Fruit fly (Drosophila melanogaster) whole organism, embryonic: ENCODE results near the gene CG43880.

Experiments
- Abd-B ChIP-seq: fragments of 200-800 bp; sonication (Bioruptor generic); optimal IDR thresholded peaks from 2 replicates; lab custom pipeline; 2018; ENCODE audit warnings: missing biosample characterization, mild to moderate bottlenecking, missing genetic modification characterization, moderate library complexity
- Bgb ChIP-seq: fragments of 200-800 bp; sonication (Bioruptor generic); IDR thresholded peaks from 2 replicates; pipeline ENCODE4 v1.3.6; 2022; ENCODE audit warnings: missing biosample characterization, missing genetic modification characterization; ENCODE audit not compliant: partially characterized antibody
- CG11456 ChIP-seq: fragments of 200-800 bp; sonication (Bioruptor generic); IDR thresholded peaks from 3 replicates; pipeline ENCODE4 v1.3.6; 2022; ENCODE audit warnings: missing biosample characterization, missing genetic modification characterization
- CG12299 ChIP-seq: fragments of 200-800 bp; sonication (Bioruptor generic); optimal IDR thresholded peaks from 2 replicates; lab custom pipeline; 2018; ENCODE audit warnings: missing biosample characterization, mild to moderate bottlenecking, missing genetic modification characterization
- CG14014 ChIP-seq: fragments of 200-800 bp; sonication (Bioruptor generic); IDR thresholded peaks from 2 replicates; pipeline ENCODE4 v1.3.6; 2022; ENCODE audit warnings: missing biosample characterization, missing genetic modification characterization
- CG15011 ChIP-seq: fragments of 200-800 bp; sonication (Bioruptor generic); optimal IDR thresholded peaks from 3 replicates; lab custom pipeline; 2018; ENCODE audit warnings: missing biosample characterization, mild to moderate bottlenecking, missing genetic modification characterization
- CG15514 ChIP-seq: fragments of 200-800 bp; sonication (Bioruptor generic); optimal IDR thresholded peaks from 3 replicates; lab custom pipeline; 2017; ENCODE audit warnings: missing biosample characterization, missing genetic modification characterization, mild to moderate bottlenecking, moderate library complexity, missing genetic modification reagents
- CG1603 ChIP-seq: fragments of 200-800 bp; sonication (Bioruptor generic); optimal IDR thresholded peaks from 2 replicates; lab custom pipeline; 2019; ENCODE audit warnings: missing biosample characterization, mild to moderate bottlenecking, missing genetic modification characterization, moderate library complexity
- CG16815 ChIP-seq: fragments of 200-800 bp; sonication (Bioruptor generic); optimal IDR thresholded peaks from 3 replicates; lab custom pipeline; 2017; ENCODE audit warnings: missing biosample characterization, mild to moderate bottlenecking, missing genetic modification characterization
- CG16863 ChIP-seq: fragments of 200-800 bp; sonication (Bioruptor generic); optimal IDR thresholded peaks from 3 replicates; lab custom pipeline; 2016; ENCODE audit warnings: missing biosample characterization, missing genetic modification characterization
- CG17802 ChIP-seq: fragments of 200-800 bp; sonication (Bioruptor generic); optimal IDR thresholded peaks from 2 replicates; lab custom pipeline; 2018; ENCODE audit warnings: missing biosample characterization, mild to moderate bottlenecking, missing genetic modification characterization, moderate library complexity
- CG17829 ChIP-seq: fragments of 200-800 bp; optimal IDR thresholded peaks from 2 replicates; lab custom pipeline; 2019; ENCODE audit warnings: missing biosample characterization, mild to moderate bottlenecking, missing genetic modification characterization, moderate library complexity
- CG34376 ChIP-seq: fragments of 200-800 bp; sonication (Bioruptor generic); optimal IDR thresholded peaks from 2 replicates; lab custom pipeline; 2018; ENCODE audit warnings: missing biosample characterization, mild to moderate bottlenecking, missing genetic modification characterization
- CG4424 ChIP-seq: fragments of 200-800 bp; sonication (Bioruptor generic); optimal IDR thresholded peaks from 3 replicates; lab custom pipeline; 2016; ENCODE audit warnings: missing biosample characterization, missing genetic modification characterization
- CG4820 ChIP-seq: fragments of 200-800 bp; sonication (Bioruptor generic); optimal IDR thresholded peaks from 3 replicates; lab custom pipeline; 2016; ENCODE audit warnings: missing biosample characterization, missing genetic modification characterization
- CG7372 ChIP-seq: fragments of 200-800 bp; sonication (Bioruptor generic); IDR thresholded peaks from 2 replicates; pipeline ENCODE4 v1.3.6; 2022; ENCODE audit warnings: missing biosample characterization, missing genetic modification characterization
- CG7928 ChIP-seq: fragments of 200-800 bp; sonication (Bioruptor generic); optimal IDR thresholded peaks from 2 replicates; lab custom pipeline; 2017; ENCODE audit warnings: missing biosample characterization, mild to moderate bottlenecking, missing genetic modification characterization
- CG8281 ChIP-seq: fragments of 200-800 bp; sonication (Bioruptor generic); optimal IDR thresholded peaks from 2 replicates; lab custom pipeline; 2018; ENCODE audit warnings: missing biosample characterization, mild to moderate bottlenecking, missing genetic modification characterization, moderate library complexity
- CG8388 ChIP-seq: fragments of 200-800 bp; sonication (Bioruptor generic); optimal IDR thresholded peaks from 2 replicates; lab custom pipeline; 2019; ENCODE audit warnings: missing biosample characterization, mild to moderate bottlenecking, missing genetic modification characterization, moderate library complexity
- CG8924 ChIP-seq: fragments of 200-800 bp; optimal IDR thresholded peaks from 3 replicates; lab custom pipeline; 2019; ENCODE audit warnings: missing biosample characterization, mild to moderate bottlenecking, missing genetic modification characterization, moderate library complexity
- CkIIα-i1 ChIP-seq: fragments of 200-800 bp; sonication (Bioruptor generic); IDR thresholded peaks from 2 replicates; pipeline ENCODE4 v1.3.6; 2022; ENCODE audit warnings: missing biosample characterization, missing genetic modification characterization
- H15 ChIP-seq: fragments of 200-800 bp; sonication (Bioruptor generic); IDR thresholded peaks from 3 replicates; pipeline ENCODE4 v1.3.6; 2022; ENCODE audit warnings: missing biosample characterization, missing genetic modification characterization
- HLH4C ChIP-seq: fragments of 200-800 bp; sonication (Bioruptor generic); IDR thresholded peaks from 3 replicates; pipeline ENCODE4 v1.3.6; 2022; ENCODE audit warnings: missing biosample characterization, missing genetic modification characterization; ENCODE audit not compliant: partially characterized antibody
- HLHmδ ChIP-seq: fragments of 200-800 bp; sonication (Bioruptor generic); optimal IDR thresholded peaks from 2 replicates; lab custom pipeline; 2018; ENCODE audit warnings: missing biosample characterization, mild to moderate bottlenecking, missing genetic modification characterization, moderate library complexity
- Myb ChIP-seq: fragments of 200-800 bp; sonication (Bioruptor generic); optimal IDR thresholded peaks from 2 replicates; lab custom pipeline; 2016; ENCODE audit warnings: missing biosample characterization, missing genetic modification characterization
- Poxn ChIP-seq: fragments of 200-800 bp; sonication (Bioruptor generic); IDR thresholded peaks from 2 replicates; pipeline ENCODE4 v1.3.6; 2022; ENCODE audit warnings: missing biosample characterization, missing genetic modification characterization
- Ravus ChIP-seq: fragments of 200-800 bp; sonication (Bioruptor generic); IDR thresholded peaks from 2 replicates; pipeline ENCODE4 v1.3.6; 2022; ENCODE audit warnings: missing biosample characterization, missing genetic modification characterization
- Rx ChIP-seq: fragments of 200-800 bp; sonication (Bioruptor generic); IDR thresholded peaks from 2 replicates; pipeline ENCODE4 v1.3.6; 2022; ENCODE audit warnings: missing biosample characterization, missing genetic modification characterization
- Six4 ChIP-seq: fragments of 200-800 bp; sonication (Bioruptor generic); optimal IDR thresholded peaks from 2 replicates; lab custom pipeline; 2016; ENCODE audit warnings: missing biosample characterization, missing genetic modification characterization
- Ssrp ChIP-seq: fragments of 200-800 bp; sonication (Bioruptor generic); optimal IDR thresholded peaks from 2 replicates; lab custom pipeline; 2018; ENCODE audit warnings: missing biosample characterization, mild to moderate bottlenecking, missing genetic modification characterization, moderate library complexity
- Stat92E ChIP-seq, 3 experiments: fragments of >200 bp in 2 of 3; fragments of 200-800 bp in 1 of 3; sonication (Bioruptor generic) in 1 of 3; optimal IDR thresholded peaks; 2 replicates each; lab custom pipeline; 2017 to 2019; ENCODE audit warnings: missing biosample characterization in 3 of 3, missing genetic modification characterization in 3 of 3, mild to moderate bottlenecking in 1 of 3, moderate library complexity in 1 of 3
- Taf1 ChIP-seq: fragments of 200-800 bp; sonication (Bioruptor generic); IDR thresholded peaks from 2 replicates; pipeline ENCODE4 v1.3.6; 2022; ENCODE audit warnings: missing biosample characterization, missing genetic modification characterization
- YL-1 ChIP-seq: fragments of 200-800 bp; sonication (Bioruptor generic); optimal IDR thresholded peaks from 3 replicates; lab custom pipeline; 2017; ENCODE audit warnings: missing biosample characterization, mild to moderate bottlenecking, missing genetic modification characterization
- danr ChIP-seq: fragments of 200-800 bp; sonication (Bioruptor generic); IDR thresholded peaks from 2 replicates; pipeline ENCODE4 v1.3.6; 2022; ENCODE audit warnings: missing biosample characterization, missing genetic modification characterization
- ems ChIP-seq: fragments of 200-800 bp; sonication (Bioruptor generic); optimal IDR thresholded peaks from 3 replicates; lab custom pipeline; 2016; ENCODE audit warnings: missing biosample characterization, missing genetic modification characterization
- esg ChIP-seq: fragments of 200-800 bp; sonication (Bioruptor generic); conservative IDR thresholded peaks from 2 replicates; pipeline ENCODE4 v1.3.6; 2022; ENCODE audit warnings: missing biosample characterization, missing genetic modification characterization
- fd102C ChIP-seq: fragments of 200-800 bp; sonication (Bioruptor generic); optimal IDR thresholded peaks from 2 replicates; lab custom pipeline; 2018; ENCODE audit warnings: missing biosample characterization, mild to moderate bottlenecking, missing genetic modification characterization, moderate library complexity
- gem ChIP-seq: fragments of 200-800 bp; sonication (Bioruptor generic); optimal IDR thresholded peaks from 2 replicates; lab custom pipeline; 2019; ENCODE audit warnings: missing biosample characterization, mild to moderate bottlenecking, missing genetic modification characterization, moderate library complexity
- her ChIP-seq: fragments of 200-800 bp; sonication (Bioruptor generic); optimal IDR thresholded peaks from 2 replicates; lab custom pipeline; 2016; ENCODE audit warnings: missing biosample characterization, missing genetic modification characterization
- knrl ChIP-seq: fragments of 200-800 bp; sonication (Bioruptor generic); IDR thresholded peaks from 3 replicates; pipeline ENCODE4 v1.3.6; 2022; ENCODE audit warnings: missing biosample characterization, missing genetic modification characterization; ENCODE audit not compliant: partially characterized antibody
- maf-S ChIP-seq: fragments of 200-800 bp; sonication (Bioruptor generic); optimal IDR thresholded peaks from 2 replicates; lab custom pipeline; 2016; ENCODE audit warnings: missing biosample characterization, missing genetic modification characterization
- pros ChIP-seq: fragments of 200-800 bp; sonication (Bioruptor generic); optimal IDR thresholded peaks from 3 replicates; lab custom pipeline; 2019; ENCODE audit warnings: missing biosample characterization, mild to moderate bottlenecking, missing genetic modification characterization, moderate library complexity
- schlank ChIP-seq: fragments of 200-800 bp; sonication (Bioruptor generic); optimal IDR thresholded peaks from 2 replicates; lab custom pipeline; 2018; ENCODE audit warnings: missing biosample characterization, mild to moderate bottlenecking, missing genetic modification characterization
- sqz ChIP-seq: fragments of 200-800 bp; sonication (Bioruptor generic); optimal IDR thresholded peaks from 3 replicates; lab custom pipeline; 2018; ENCODE audit warnings: missing biosample characterization, mild to moderate bottlenecking, missing genetic modification characterization
- tup ChIP-seq: fragments of 200-800 bp; sonication (Bioruptor generic); optimal IDR thresholded peaks from 2 replicates; lab custom pipeline; 2016; ENCODE audit warnings: missing biosample characterization, mild to moderate bottlenecking, missing genetic modification characterization, moderate library complexity
- vnd ChIP-seq: fragments of 200-800 bp; sonication (Bioruptor generic); IDR thresholded peaks from 3 replicates; pipeline ENCODE4 v1.3.6; 2022; ENCODE audit warnings: missing biosample characterization, missing genetic modification characterization; ENCODE audit not compliant: partially characterized antibody
- z ChIP-seq: fragments of 200-800 bp; sonication (Bioruptor generic); IDR thresholded peaks from 3 replicates; pipeline ENCODE4 v1.3.6; 2022; ENCODE audit warnings: missing biosample characterization, missing genetic modification characterization
- zen ChIP-seq: fragments of 200-800 bp; sonication (Bioruptor generic); optimal IDR thresholded peaks from 3 replicates; lab custom pipeline; 2018; ENCODE audit warnings: missing biosample characterization, mild to moderate bottlenecking, missing genetic modification characterization, moderate library complexity
- zf30C ChIP-seq: fragments of 200-800 bp; sonication (Bioruptor generic); optimal IDR thresholded peaks from 3 replicates; lab custom pipeline; 2018; ENCODE audit warnings: missing biosample characterization, mild to moderate bottlenecking, missing genetic modification characterization

The CG43880 gene

DNA sequence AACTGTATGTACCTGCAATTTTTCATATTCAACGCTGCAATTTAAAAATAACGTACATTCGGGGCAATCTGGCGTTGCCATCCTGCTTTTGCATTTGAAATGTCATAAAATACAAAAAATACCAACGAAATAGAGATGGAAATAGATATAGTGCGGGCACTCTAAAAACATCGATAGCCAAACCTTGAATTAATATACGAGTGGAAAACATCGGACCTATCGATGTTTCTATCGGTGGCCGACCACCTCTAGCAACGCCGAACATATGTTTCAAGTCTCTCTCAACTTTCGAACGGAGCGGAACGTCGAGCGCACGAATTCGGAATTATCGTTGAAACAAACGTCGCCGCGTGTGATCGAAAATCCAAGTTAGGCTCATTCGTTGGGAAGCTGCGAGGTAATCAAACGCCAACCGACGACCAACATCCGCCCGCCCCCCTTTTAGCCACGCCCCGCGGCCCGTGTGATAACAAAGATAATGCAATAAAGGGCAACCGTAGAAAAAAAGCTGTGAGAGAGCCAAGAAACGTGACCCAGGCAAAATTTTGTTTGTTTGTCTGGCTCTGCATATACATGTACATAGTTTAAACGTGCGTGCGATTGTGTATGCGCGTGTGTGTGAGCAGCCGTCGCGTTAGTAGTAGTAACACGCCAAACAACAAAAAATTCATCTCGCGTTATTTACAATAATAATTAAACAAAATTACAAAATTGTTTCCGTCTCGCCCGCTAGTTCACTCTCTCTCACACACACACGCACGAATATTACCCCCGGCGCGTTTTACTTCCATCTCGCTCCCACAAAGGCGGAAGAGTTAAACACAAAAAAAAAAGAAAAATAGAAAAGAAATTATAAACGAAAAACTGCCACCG lies 32.9 kb upstream of the CG43880 start, which contains the start of gene nmo (continued):
- no peak for TF ChIP-seq HLH4C (GFP tag; lab: Robert Waterston, UW)
- TF ChIP-seq fd102C (GFP tag; lab: Kevin White, UChicago) = no peak
- TF ChIP-seq CG1603 = peak; percentile 50
- no peak for TF ChIP-seq CG4424 (GFP tag; lab: Kevin White, UChicago)
- TF ChIP-seq zen = peak; percentile 43
- no peak for TF ChIP-seq her (GFP tag; lab: Kevin White, UChicago)
- no peak for TF ChIP-seq YL-1 (GFP tag; lab: Kevin White, UChicago)
- TF ChIP-seq CG15514 (GFP tag; lab: Kevin White, UChicago) = peak; percentile 82
- TF ChIP-seq CG16815 (GFP tag; lab: Kevin White, UChicago) = no peak
- no peak for TF ChIP-seq Ssrp (tag; lab: Kevin White, UChicago)
- TF ChIP-seq gem (tag; lab: Kevin White, UChicago) = no peak
- TF ChIP-seq CG8281 (tag; lab: Kevin White, UChicago) = no peak
- no peak for TF ChIP-seq H15 (GFP tag; lab: Robert Waterston, UW)
- no peak for TF ChIP-seq Taf1 (GFP tag; lab: Robert Waterston, UW)
- no peak for TF ChIP-seq zf30C (GFP tag; lab: Kevin White, UChicago)
- no peak for TF ChIP-seq ems
- TF ChIP-seq CG7928 (GFP tag; lab: Kevin White, UChicago) = no peak
- peak; percentile 47 for TF ChIP-seq pros
- no peak for TF ChIP-seq CG4820
- TF ChIP-seq esg (GFP tag; lab: Robert Waterston, UW) = no peak
- TF ChIP-seq Poxn (GFP tag; lab: Robert Waterston, UW) = no peak
- no peak for TF ChIP-seq vnd (GFP tag; lab: Robert Waterston, UW)
- TF ChIP-seq sqz (GFP tag; lab: Kevin White, UChicago) = peak; percentile 78
- TF ChIP-seq CG17802 (tag; lab: Kevin White, UChicago) = no peak
- no peak for TF ChIP-seq CG15011 (GFP tag; lab: Kevin White, UChicago)
- TF ChIP-seq Stat92E (GFP tag; optimal IDR thresholded peaks at IDR 0.05; lab: Kevin White, UChicago) = peak in 1 of 3 experiments; percentile 82
- TF ChIP-seq CG16863 (GFP tag; lab: Kevin White, UChicago) = no peak
- TF ChIP-seq Six4 (GFP tag; lab: Kevin White, UChicago) = no peak
- peak; percentile 43 for TF ChIP-seq CG17829 (tag; lab: Kevin White, UChicago)
- no peak for TF ChIP-seq Bgb (GFP tag; lab: Robert Waterston, UW)
- no peak for TF ChIP-seq maf-S
- TF ChIP-seq Ravus (GFP tag; lab: Robert Waterston, UW) = no peak
- TF ChIP-seq HLHmδ (GFP tag; lab: Kevin White, UChicago) = peak; percentile 51
- no peak for TF ChIP-seq CG12299 (tag; lab: Kevin White, UChicago)
- no peak for TF ChIP-seq danr (GFP tag; lab: Robert Waterston, UW)
- TF ChIP-seq CG11456 (GFP tag; lab: Robert Waterston, UW) = no peak
- no peak for TF ChIP-seq CG8388 (GFP tag; lab: Kevin White, UChicago)
- no peak for TF ChIP-seq tup (GFP tag; lab: Kevin White, UChicago)
- TF ChIP-seq Myb (GFP tag; lab: Kevin White, UChicago) = peak; percentile 84
- no peak for TF ChIP-seq CG7372 (GFP tag; lab: Robert Waterston, UW)
- TF ChIP-seq knrl (GFP tag; lab: Robert Waterston, UW) = no peak
- TF ChIP-seq CkIIα-i1 (GFP tag; lab: Robert Waterston, UW) = no peak
- TF ChIP-seq CG14014 (GFP tag; lab: Robert Waterston, UW) = no peak
- TF ChIP-seq Abd-B = peak; percentile 57
- no peak for TF ChIP-seq Rx (GFP tag; lab: Robert Waterston, UW)
- TF ChIP-seq z (GFP tag; lab: Robert Waterston, UW) = no peak
- TF ChIP-seq schlank (tag; lab: Kevin White, UChicago) = no peak
- peak; percentile 52 for TF ChIP-seq CG8924 (tag; lab: Kevin White, UChicago)
- TF ChIP-seq CG34376 (GFP tag; lab: Kevin White, UChicago) = peak; percentile 81
